Fruit fly (Drosophila melanogaster) whole organism, wandering third instar larva: Measurements from ENCODE around the gene CG6788.

ENCODE experiments used
- Abd-B ChIP-seq: fragments of >200 bp; optimal IDR thresholded peaks from 2 replicates; lab custom pipeline; 2017; ENCODE audit warnings: missing biosample characterization, missing genetic modification characterization
- CG32264 ChIP-seq: fragments of 200-800 bp; sonication (Bioruptor generic); optimal IDR thresholded peaks from 2 replicates; lab custom pipeline; 2016; ENCODE audit warnings: missing biosample characterization, missing genetic modification characterization
- CG9705 ChIP-seq: fragments of 200-800 bp; sonication (Bioruptor generic); optimal IDR thresholded peaks from 2 replicates; lab custom pipeline; 2018; ENCODE audit warnings: missing biosample characterization, mild to moderate bottlenecking, missing genetic modification characterization
- CrebA ChIP-seq: fragments of 200-800 bp; sonication (Bioruptor generic); optimal IDR thresholded peaks from 2 replicates; lab custom pipeline; 2016; ENCODE audit warnings: missing biosample characterization, mild to moderate bottlenecking, missing genetic modification characterization, borderline replicate concordance
- Dfd ChIP-seq: fragments of >200 bp; optimal IDR thresholded peaks from 2 replicates; lab custom pipeline; 2017; ENCODE audit warnings: missing biosample characterization, missing genetic modification characterization
- Dif ChIP-seq: fragments of 200-275, 200-300 bp; sonication (Bioruptor generic); optimal IDR thresholded peaks from 2 replicates; lab custom pipeline; 2018; ENCODE audit warnings: missing biosample characterization, missing genetic modification characterization; ENCODE audit not compliant: partially characterized antibody
- GATAd ChIP-seq: sonication (Bioruptor generic); optimal IDR thresholded peaks from 2 replicates; lab custom pipeline; 2016; ENCODE audit warnings: missing biosample characterization, missing genetic modification characterization
- HLH106 ChIP-seq: fragments of 200-800 bp; optimal IDR thresholded peaks from 3 replicates; lab custom pipeline; 2019; ENCODE audit warnings: missing biosample characterization, mild to moderate bottlenecking, missing genetic modification characterization, moderate library complexity
- Hnf4 ChIP-seq: fragments of 200-800 bp; sonication (Bioruptor generic); optimal IDR thresholded peaks from 2 replicates; lab custom pipeline; 2016; ENCODE audit warnings: missing biosample characterization, mild to moderate bottlenecking, missing genetic modification characterization
- Hr78 ChIP-seq: fragments of >200 bp; optimal IDR thresholded peaks from 2 replicates; lab custom pipeline; 2017; ENCODE audit warnings: missing biosample characterization, missing genetic modification characterization
- Hr83 ChIP-seq: fragments of 200-300 bp; sonication (Bioruptor generic); optimal IDR thresholded peaks from 2 replicates; lab custom pipeline; 2016; ENCODE audit warnings: missing biosample characterization, mild to moderate bottlenecking, missing genetic modification characterization, moderate library complexity; ENCODE audit not compliant: poor library complexity, severe bottlenecking
- Jra ChIP-seq: sonication (Bioruptor generic); optimal IDR thresholded peaks from 2 replicates; lab custom pipeline; 2016; ENCODE audit warnings: missing biosample characterization, missing genetic modification characterization
- Mio ChIP-seq: sonication (Bioruptor generic); optimal IDR thresholded peaks from 2 replicates; lab custom pipeline; 2016; ENCODE audit warnings: missing biosample characterization, missing genetic modification characterization
- Myc ChIP-seq: fragments of >200 bp; optimal IDR thresholded peaks from 2 replicates; lab custom pipeline; 2017
- N ChIP-seq: fragments of >200 bp; optimal IDR thresholded peaks from 2 replicates; lab custom pipeline; 2018; ENCODE audit warnings: missing biosample characterization, missing external identifiers, missing genetic modification characterization
- OdsH ChIP-seq: fragments of 200-800 bp; sonication (Bioruptor generic); optimal IDR thresholded peaks from 2 replicates; lab custom pipeline; 2016; ENCODE audit warnings: missing biosample characterization, mild to moderate bottlenecking, missing genetic modification characterization
- Rel ChIP-seq, 2 experiments: fragments of 200-800 bp; sonication (Bioruptor generic) in 1 of 2; optimal IDR thresholded peaks; 2 replicates in 1 of 2; 3 replicates in 1 of 2; lab custom pipeline; 2016 to 2019; ENCODE audit warnings: mild to moderate bottlenecking in 2 of 2, missing biosample characterization in 2 of 2, missing genetic modification characterization in 2 of 2, moderate library complexity in 1 of 2
- Sp1 ChIP-seq: fragments of 200-800 bp; sonication (Bioruptor generic); optimal IDR thresholded peaks from 3 replicates; lab custom pipeline; 2019; ENCODE audit warnings: missing biosample characterization, mild to moderate bottlenecking, missing genetic modification characterization, moderate library complexity
- Vsx2 ChIP-seq: fragments of 200-300, 225-300 bp; sonication (Bioruptor generic); optimal IDR thresholded peaks from 2 replicates; lab custom pipeline; 2018; ENCODE audit warnings: missing biosample characterization, missing genetic modification characterization; ENCODE audit not compliant: partially characterized antibody
- br ChIP-seq: fragments of 200-800 bp; sonication (Bioruptor generic); optimal IDR thresholded peaks from 2 replicates; lab custom pipeline; 2016; ENCODE audit warnings: missing biosample characterization, missing genetic modification characterization
- brk ChIP-seq: fragments of 200-800 bp; sonication (Bioruptor generic); optimal IDR thresholded peaks from 2 replicates; lab custom pipeline; 2016; ENCODE audit warnings: missing biosample characterization, mild to moderate bottlenecking, missing genetic modification characterization
- dl ChIP-seq, 2 experiments: fragments of 175-275, 200-275 bp in 1 of 2; fragments of 200-275 bp in 1 of 2; sonication (Bioruptor generic); optimal IDR thresholded peaks; lab custom pipeline; 2018; ENCODE audit warnings: mild to moderate bottlenecking in 2 of 2, missing biosample characterization in 2 of 2, missing genetic modification characterization in 2 of 2, moderate library complexity in 2 of 2; ENCODE audit not compliant: partially characterized antibody in 2 of 2, insufficient read depth in 1 of 2
- dmrt93B ChIP-seq: fragments of 200-800 bp; sonication (Bioruptor generic); optimal IDR thresholded peaks from 2 replicates; lab custom pipeline; 2018; ENCODE audit warnings: missing biosample characterization, mild to moderate bottlenecking, missing genetic modification characterization
- dsf ChIP-seq: sonication (Bioruptor generic); optimal IDR thresholded peaks from 2 replicates; lab custom pipeline; 2016; ENCODE audit warnings: missing biosample characterization, missing genetic modification characterization, borderline replicate concordance
- ey ChIP-seq: fragments of 200-800 bp; sonication (Bioruptor generic); optimal IDR thresholded peaks from 2 replicates; lab custom pipeline; 2016; ENCODE audit warnings: missing biosample characterization, missing genetic modification characterization
- foxo ChIP-seq, 2 experiments: fragments of 200-800 bp; sonication (Bioruptor generic); optimal IDR thresholded peaks; 2 replicates in 1 of 2; 3 replicates in 1 of 2; lab custom pipeline; 2016 to 2017; ENCODE audit warnings: missing biosample characterization in 2 of 2, missing genetic modification characterization in 2 of 2
- fru ChIP-seq: fragments of 200-800 bp; sonication (Bioruptor generic); optimal IDR thresholded peaks from 3 replicates; lab custom pipeline; 2016; ENCODE audit warnings: missing biosample characterization, mild to moderate bottlenecking, missing genetic modification characterization
- h ChIP-seq: fragments of 200-800 bp; sonication (Bioruptor generic); optimal IDR thresholded peaks from 3 replicates; lab custom pipeline; 2016; ENCODE audit warnings: missing biosample characterization, mild to moderate bottlenecking, missing genetic modification characterization
- jim ChIP-seq: fragments of 175-275, 200-325 bp; sonication (Bioruptor generic); optimal IDR thresholded peaks from 2 replicates; lab custom pipeline; 2016; ENCODE audit warnings: missing biosample characterization, mild to moderate bottlenecking, missing genetic modification characterization
- lola ChIP-seq: fragments of >200 bp; optimal IDR thresholded peaks from 2 replicates; lab custom pipeline; 2017; ENCODE audit warnings: missing biosample characterization, missing genetic modification characterization
- pan ChIP-seq: fragments of >200 bp; optimal IDR thresholded peaks from 2 replicates; lab custom pipeline; 2017
- psq ChIP-seq: fragments of 200-800 bp; sonication (Bioruptor generic); optimal IDR thresholded peaks from 3 replicates; lab custom pipeline; 2017; ENCODE audit warnings: missing biosample characterization, mild to moderate bottlenecking, missing genetic modification characterization, moderate library complexity
- rgr ChIP-seq: fragments of 200-800 bp; sonication (Bioruptor generic); optimal IDR thresholded peaks from 3 replicates; lab custom pipeline; 2016; ENCODE audit warnings: missing biosample characterization, mild to moderate bottlenecking, missing genetic modification characterization
- sage ChIP-seq: fragments of 200-800 bp; sonication (Bioruptor generic); optimal IDR thresholded peaks from 2 replicates; lab custom pipeline; 2016; ENCODE audit warnings: missing biosample characterization, mild to moderate bottlenecking, missing genetic modification characterization
- sv ChIP-seq: fragments of 200-800 bp; sonication (Bioruptor generic); optimal IDR thresholded peaks from 3 replicates; lab custom pipeline; 2016; ENCODE audit warnings: missing biosample characterization, missing genetic modification characterization
- tai ChIP-seq: sonication (Bioruptor generic); optimal IDR thresholded peaks from 2 replicates; lab custom pipeline; 2016; ENCODE audit warnings: missing biosample characterization, missing genetic modification characterization
- usp ChIP-seq: fragments of >200 bp; optimal IDR thresholded peaks from 2 replicates; lab custom pipeline; 2017; ENCODE audit warnings: missing biosample characterization, missing genetic modification characterization
- woc ChIP-seq: sonication (Bioruptor generic); optimal IDR thresholded peaks from 2 replicates; lab custom pipeline; 2016; ENCODE audit warnings: missing biosample characterization, mild to moderate bottlenecking, missing genetic modification characterization

The CG6788 gene

dm6 chrX:17881138-17882121 lies 6.5 kb upstream of the CG6788 start:
- peak; percentile 64 for TF ChIP-seq Dfd (GFP tag; lab: Kevin White, UChicago)
- TF ChIP-seq sage (GFP tag; lab: Kevin White, UChicago): peak; percentile 1
- no peak for TF ChIP-seq Hr83 (GFP tag; lab: Kevin White, UChicago)
- TF ChIP-seq Abd-B (GFP tag; lab: Kevin White, UChicago): no peak
- TF ChIP-seq tai (GFP tag; lab: Kevin White, UChicago): peak; percentile 38
- TF ChIP-seq foxo (GFP tag; optimal IDR thresholded peaks at IDR 0.05; lab: Kevin White, UChicago): peak in 1 of 2 experiments; percentile 89
- no peak for TF ChIP-seq brk
- TF ChIP-seq br (GFP tag; lab: Kevin White, UChicago): peak; percentile 74
- no peak for TF ChIP-seq GATAd (GFP tag; lab: Kevin White, UChicago)
- TF ChIP-seq Vsx2 (GFP tag; lab: Kevin White, UChicago): peak; percentile 5
- TF ChIP-seq sv: no peak
- no peak for TF ChIP-seq dsf (GFP tag; lab: Kevin White, UChicago)
- TF ChIP-seq lola (GFP tag; lab: Kevin White, UChicago): no peak
- TF ChIP-seq CG32264 (GFP tag; lab: Kevin White, UChicago): no peak
- TF ChIP-seq woc (GFP tag; lab: Kevin White, UChicago): peak; percentile 19
- peak; percentile 80 for TF ChIP-seq fru (GFP tag; lab: Kevin White, UChicago)
- TF ChIP-seq Rel (GFP tag; optimal IDR thresholded peaks at IDR 0.05; lab: Kevin White, UChicago): peak; percentile 9
- TF ChIP-seq Rel (tag; optimal IDR thresholded peaks at IDR 0.05; lab: Kevin White, UChicago): peak; percentile 28
- peak; percentile 38 for TF ChIP-seq CrebA (GFP tag; lab: Kevin White, UChicago)
- TF ChIP-seq CG9705 (GFP tag; lab: Kevin White, UChicago): peak; percentile 24
- no peak for TF ChIP-seq N
- peak; percentile 39 for TF ChIP-seq dmrt93B (GFP tag; lab: Kevin White, UChicago)
- no peak for TF ChIP-seq Jra
- peak; percentile 85 for TF ChIP-seq ey
- no peak for TF ChIP-seq Hr78 (GFP tag; lab: Kevin White, UChicago)
- peak; percentile 81 for TF ChIP-seq h
- TF ChIP-seq Myc (lab: Kevin White, UChicago): no peak
- TF ChIP-seq Mio (GFP tag; lab: Kevin White, UChicago): no peak
- TF ChIP-seq rgr (GFP tag; lab: Kevin White, UChicago): peak; percentile 80
- peak; percentile 47 for TF ChIP-seq OdsH (GFP tag; lab: Kevin White, UChicago)
- no peak for TF ChIP-seq dl (GFP tag; optimal IDR thresholded peaks at IDR 0.05; lab: Kevin White, UChicago; ENCODE audit: insufficient read depth in 1 of 2, partially characterized antibody in 2 of 2)
- TF ChIP-seq usp: no peak
- TF ChIP-seq psq (GFP tag; lab: Kevin White, UChicago): peak; percentile 70
- no peak for TF ChIP-seq pan (lab: Kevin White, UChicago)
- peak; percentile 78 for TF ChIP-seq HLH106 (tag; lab: Kevin White, UChicago)
- peak; percentile 57 for TF ChIP-seq Hnf4 (GFP tag; lab: Kevin White, UChicago)
- TF ChIP-seq jim (GFP tag; lab: Kevin White, UChicago): no peak
- TF ChIP-seq Dif (GFP tag; lab: Kevin White, UChicago): no peak
- peak; percentile 35 for TF ChIP-seq Sp1 (GFP tag; lab: Kevin White, UChicago)

dm6 chrX:17882769-17883168 lies 5.2 kb upstream of the CG6788 start:
- TF ChIP-seq Vsx2 (GFP tag; lab: Kevin White, UChicago): no peak
- TF ChIP-seq psq (GFP tag; lab: Kevin White, UChicago): no peak
- TF ChIP-seq CrebA (GFP tag; lab: Kevin White, UChicago): no peak
- no peak for TF ChIP-seq Rel (GFP tag; optimal IDR thresholded peaks at IDR 0.05; lab: Kevin White, UChicago)
- no peak for TF ChIP-seq Rel (tag; optimal IDR thresholded peaks at IDR 0.05; lab: Kevin White, UChicago)
- no peak for TF ChIP-seq Mio (GFP tag; lab: Kevin White, UChicago)
- TF ChIP-seq Myc (lab: Kevin White, UChicago): no peak
- TF ChIP-seq ey: no peak
